Worm (Caenorhabditis elegans) whole organism, L4 larva: Measurements from ENCODE around the gene fbxa-104.

ENCODE experiments used
- D1046.2 ChIP-seq: fragments of 200-800 bp; sonication (Bioruptor generic); IDR thresholded peaks from 2 replicates; pipeline ENCODE4 v1.3.6; 2022; ENCODE audit warnings: missing genetic modification characterization, missing compliant biosample characterization
- F10B5.3 ChIP-seq: sonication (generic microtip); optimal IDR thresholded peaks from 2 replicates; lab custom pipeline; 2016; ENCODE audit warnings: mild to moderate bottlenecking, missing genetic modification characterization, missing compliant biosample characterization
- F26F4.8 ChIP-seq: fragments of 200-800 bp; sonication (Bioruptor generic); conservative IDR thresholded peaks from 2 replicates; pipeline ENCODE4 v1.3.6; 2022; ENCODE audit warnings: missing genetic modification characterization, missing compliant biosample characterization
- F37D6.2 ChIP-seq: sonication (generic microtip); optimal IDR thresholded peaks from 2 replicates; lab custom pipeline; 2016; ENCODE audit warnings: mild to moderate bottlenecking, missing genetic modification characterization, missing compliant biosample characterization
- T20F7.1 ChIP-seq: fragments of 200-800 bp; sonication (Bioruptor generic); optimal IDR thresholded peaks from 2 replicates; lab custom pipeline; 2018; ENCODE audit warnings: mild to moderate bottlenecking, missing genetic modification characterization, missing compliant biosample characterization
- Y105C5A.15 ChIP-seq: fragments of 200-800 bp; sonication (Bioruptor generic); IDR thresholded peaks from 2 replicates; pipeline ENCODE4 v1.3.6; 2022; ENCODE audit warnings: missing genetic modification characterization, missing compliant biosample characterization
- Y5F2A.4 ChIP-seq: fragments of 200-800 bp; sonication (Bioruptor generic); optimal IDR thresholded peaks from 2 replicates; lab custom pipeline; 2018; ENCODE audit warnings: mild to moderate bottlenecking, missing genetic modification characterization, missing compliant biosample characterization
- aha-1 ChIP-seq: fragments of 150-350 bp; peaks from one replicate; lab custom pipeline; 2014; ENCODE audit warnings: missing biosample characterization, missing genetic modification characterization
- ama-1 ChIP-seq: fragments of 150-350 bp; optimal IDR thresholded peaks from 2 replicates; lab custom pipeline; 2014; ENCODE audit warnings: inconsistent platforms, mixed read lengths
- arid-1 ChIP-seq: fragments of 200-800 bp; sonication (Bioruptor generic); conservative IDR thresholded peaks from 2 replicates; pipeline ENCODE4 v1.3.6; 2022; ENCODE audit warnings: missing genetic modification reagents, missing genetic modification characterization, missing compliant biosample characterization
- ceh-20 ChIP-seq: fragments of 200-800 bp; sonication (Bioruptor generic); IDR thresholded peaks from 2 replicates; pipeline ENCODE4 v1.3.6; 2022; ENCODE audit warnings: missing genetic modification reagents, missing genetic modification characterization, missing compliant biosample characterization
- ceh-44 ChIP-seq: fragments of 200-800 bp; sonication (Bioruptor generic); IDR thresholded peaks from 2 replicates; pipeline ENCODE4 v1.3.6; 2022; ENCODE audit warnings: missing genetic modification reagents, missing genetic modification characterization, missing compliant biosample characterization
- ceh-82 ChIP-seq: sonication (generic microtip); optimal IDR thresholded peaks from 2 replicates; lab custom pipeline; 2017; ENCODE audit warnings: missing biosample characterization, missing genetic modification characterization
- ces-1 ChIP-seq: fragments of 150-350 bp; sonication (generic microtip); optimal IDR thresholded peaks from 4 replicates; lab custom pipeline; 2014; ENCODE audit warnings: missing biosample characterization, missing genetic modification reagents, missing genetic modification characterization
- daf-16 ChIP-seq, 3 experiments: sonication (generic microtip); optimal IDR thresholded peaks; 2 replicates each; lab custom pipeline; 2016 to 2017; ENCODE audit warnings: missing genetic modification characterization in 3 of 3, missing genetic modification reagents in 3 of 3, mild to moderate bottlenecking in 2 of 3, missing compliant biosample characterization in 2 of 3, missing biosample characterization in 1 of 3, moderate library complexity in 1 of 3
- daf-19 ChIP-seq: fragments of 200-800 bp; sonication (Bioruptor generic); conservative IDR thresholded peaks from 2 replicates; pipeline ENCODE4 v1.3.6; 2022; ENCODE audit warnings: missing genetic modification characterization, missing compliant biosample characterization
- dmd-8 ChIP-seq: fragments of 200-800 bp; sonication (Bioruptor generic); IDR thresholded peaks from 2 replicates; pipeline ENCODE4 v1.3.6; 2022; ENCODE audit warnings: missing genetic modification characterization, missing compliant biosample characterization
- dpl-1 ChIP-seq: fragments of 150-350 bp; optimal IDR thresholded peaks from 2 replicates; lab custom pipeline; 2014; ENCODE audit warnings: missing biosample characterization, missing genetic modification reagents, missing genetic modification characterization
- dve-1 ChIP-seq: sonication (generic microtip); optimal IDR thresholded peaks from 2 replicates; lab custom pipeline; 2017; ENCODE audit warnings: antibody characterized with exemption, mild to moderate bottlenecking, missing genetic modification characterization, missing compliant biosample characterization; ENCODE audit not compliant: insufficient read depth
- egl-43 ChIP-seq: fragments of 200-800 bp; sonication (Bioruptor generic); IDR thresholded peaks from 2 replicates; pipeline ENCODE4 v1.3.6; 2022; ENCODE audit warnings: missing genetic modification reagents, missing genetic modification characterization, missing compliant biosample characterization
- fos-1 ChIP-seq: fragments of 150-350 bp; optimal IDR thresholded peaks from 2 replicates; lab custom pipeline; 2014; ENCODE audit warnings: missing biosample characterization, missing genetic modification characterization
- lin-1 ChIP-seq: fragments of 200-800 bp; sonication (Bioruptor generic); IDR thresholded peaks from 2 replicates; pipeline ENCODE4 v1.3.6; 2022; ENCODE audit warnings: missing genetic modification reagents, missing genetic modification characterization, missing compliant biosample characterization
- lin-13 ChIP-seq: fragments of 150-350 bp; optimal IDR thresholded peaks from 2 replicates; lab custom pipeline; 2014; ENCODE audit warnings: missing biosample characterization, missing genetic modification reagents, missing genetic modification characterization
- lin-29 ChIP-seq: fragments of 200-800 bp; sonication (Bioruptor generic); IDR thresholded peaks from 2 replicates; pipeline ENCODE4 v1.3.6; 2022; ENCODE audit warnings: missing genetic modification reagents, missing genetic modification characterization, missing compliant biosample characterization
- lin-39 ChIP-seq: fragments of 150-350 bp; optimal IDR thresholded peaks from 2 replicates; lab custom pipeline; 2014; ENCODE audit warnings: missing biosample characterization, missing genetic modification reagents, missing genetic modification characterization
- mdt-29 ChIP-seq: fragments of 200-800 bp; sonication (Bioruptor generic); IDR thresholded peaks from 2 replicates; pipeline ENCODE4 v1.3.6; 2022; ENCODE audit warnings: missing genetic modification reagents, missing genetic modification characterization, missing compliant biosample characterization
- mep-1 ChIP-seq: fragments of 150-350 bp; sonication (generic microtip); optimal IDR thresholded peaks from 3 replicates; lab custom pipeline; 2014; ENCODE audit warnings: missing biosample characterization, missing genetic modification characterization
- mes-2 ChIP-seq: sonication (generic microtip); optimal IDR thresholded peaks from 2 replicates; lab custom pipeline; 2016; ENCODE audit warnings: missing genotype, mild to moderate bottlenecking, missing genetic modification characterization, missing compliant biosample characterization; ENCODE audit not compliant: poor library complexity, severe bottlenecking
- nhr-10 ChIP-seq: fragments of 150-350 bp; optimal IDR thresholded peaks from 2 replicates; lab custom pipeline; 2014; ENCODE audit warnings: missing biosample characterization, missing genetic modification characterization
- nhr-11 ChIP-seq: fragments of 150-350 bp; optimal IDR thresholded peaks from 2 replicates; lab custom pipeline; 2014; ENCODE audit warnings: missing biosample characterization, missing genetic modification characterization
- nhr-111 ChIP-seq: fragments of 200-800 bp; sonication (Bioruptor generic); optimal IDR thresholded peaks from 2 replicates; lab custom pipeline; 2018; ENCODE audit warnings: mild to moderate bottlenecking, missing genetic modification characterization, missing compliant biosample characterization
- nhr-25 ChIP-seq: sonication (generic microtip); optimal IDR thresholded peaks from 2 replicates; lab custom pipeline; 2017; ENCODE audit warnings: missing genetic modification characterization, mild to moderate bottlenecking, missing compliant biosample characterization, antibody characterized with exemption, moderate library complexity, borderline replicate concordance; ENCODE audit not compliant: insufficient read depth
- nhr-28 ChIP-seq: fragments of 150-350 bp; optimal IDR thresholded peaks from 2 replicates; lab custom pipeline; 2014; ENCODE audit warnings: missing biosample characterization, missing genetic modification characterization
- nhr-42 ChIP-seq: fragments of 200-800 bp; sonication (Bioruptor generic); IDR thresholded peaks from 2 replicates; pipeline ENCODE4 v1.3.6; 2022; ENCODE audit warnings: missing genetic modification characterization, missing compliant biosample characterization
- nhr-76 ChIP-seq: fragments of 150-350 bp; optimal IDR thresholded peaks from 2 replicates; lab custom pipeline; 2014; ENCODE audit warnings: missing biosample characterization, missing genetic modification characterization
- rbr-2 ChIP-seq: sonication (generic microtip); optimal IDR thresholded peaks from 2 replicates; lab custom pipeline; 2016; ENCODE audit warnings: missing genotype, missing genetic modification characterization, missing compliant biosample characterization
- saeg-2 ChIP-seq: fragments of 200-800 bp; sonication (Bioruptor generic); IDR thresholded peaks from 2 replicates; pipeline ENCODE4 v1.3.6; 2022; ENCODE audit warnings: missing genetic modification reagents, missing genetic modification characterization, missing compliant biosample characterization
- set-16 ChIP-seq: fragments of 200-800 bp; sonication (Bioruptor generic); IDR thresholded peaks from 2 replicates; pipeline ENCODE4 v1.3.6; 2022; ENCODE audit warnings: missing genetic modification reagents, missing genetic modification characterization, missing compliant biosample characterization
- snpc-1.2 ChIP-seq: fragments of 200-800 bp; sonication (Bioruptor generic); IDR thresholded peaks from 2 replicates; pipeline ENCODE4 v1.3.6; 2022; ENCODE audit warnings: missing genetic modification reagents, missing genetic modification characterization, missing compliant biosample characterization
- tag-97 ChIP-seq: fragments of 200-800 bp; sonication (Bioruptor generic); IDR thresholded peaks from 2 replicates; pipeline ENCODE4 v1.3.6; 2022; ENCODE audit warnings: missing genetic modification characterization, missing compliant biosample characterization
- vab-7 ChIP-seq: fragments of 200-800 bp; sonication (Bioruptor generic); IDR thresholded peaks from 2 replicates; pipeline ENCODE4 v1.3.6; 2022; ENCODE audit warnings: missing genetic modification reagents, missing genetic modification characterization, missing compliant biosample characterization
- zip-11 ChIP-seq: fragments of 200-800 bp; sonication (Bioruptor generic); IDR thresholded peaks from 2 replicates; pipeline ENCODE4 v1.3.6; 2022; ENCODE audit warnings: missing genetic modification characterization, missing compliant biosample characterization
- zip-2 ChIP-seq: fragments of 150-350 bp; optimal IDR thresholded peaks from 2 replicates; lab custom pipeline; 2014; ENCODE audit warnings: missing biosample characterization, missing genetic modification characterization
- ztf-11 ChIP-seq: fragments of 150-350 bp; optimal IDR thresholded peaks from 2 replicates; lab custom pipeline; 2014; ENCODE audit warnings: missing biosample characterization, missing genetic modification characterization

Gene fbxa-104

ce11 chrV:15465032-15465727 lies 41.7 kb upstream of the fbxa-104 start, which contains the start of gene pqn-71 (continued):
- TF ChIP-seq tag-97 (GFP tag; lab: Robert Waterston, UW) = 0 out of 2 replicates have a peak, but pooled peaks have one; percentile 41
- TF ChIP-seq dve-1 (tag; lab: Kevin White, UChicago) = peak; percentile 99
- no peak for TF ChIP-seq lin-39
- peak; percentile 12 for TF ChIP-seq nhr-76 (tag; lab: Kevin White, UChicago)
- peak; percentile 66 for TF ChIP-seq dpl-1 (GFP tag; lab: Kevin White, UChicago)
- TF ChIP-seq nhr-10 (tag; lab: Kevin White, UChicago) = no peak
- no peak for TF ChIP-seq ama-1
- TF ChIP-seq ceh-20 (GFP tag; lab: Robert Waterston, UW) = peak; percentile 89
- TF ChIP-seq fos-1 (tag; lab: Kevin White, UChicago) = no peak
- no peak for TF ChIP-seq T20F7.1
- TF ChIP-seq ces-1 = peak; percentile 36
- peak; percentile 63; the same call in 1 of the 2 replicates for TF ChIP-seq set-16 (GFP tag; lab: Robert Waterston, UW)
- TF ChIP-seq ceh-44 = peak; percentile 93
- TF ChIP-seq lin-13 (GFP tag; lab: Kevin White, UChicago) = peak; percentile 93
- peak; percentile 74 for TF ChIP-seq nhr-28 (tag; lab: Kevin White, UChicago)
- peak; percentile 86 for TF ChIP-seq nhr-111 (GFP tag; lab: Kevin White, UChicago)
- TF ChIP-seq F37D6.2 (tag; lab: Kevin White, UChicago) = peak; percentile 83
- TF ChIP-seq Y105C5A.15 (GFP tag; lab: Robert Waterston, UW) = peak; percentile 97
- peak; percentile 64 for TF ChIP-seq nhr-11 (tag; lab: Kevin White, UChicago)
- TF ChIP-seq ceh-82 (tag; lab: Kevin White, UChicago) = no peak
- peak; percentile 92 for TF ChIP-seq lin-1 (GFP tag; lab: Robert Waterston, UW)
- TF ChIP-seq zip-2 (tag; lab: Kevin White, UChicago) = peak; percentile 90
- peak; percentile 96 for TF ChIP-seq mep-1 (tag; lab: Kevin White, UChicago)
- TF ChIP-seq zip-11 (GFP tag; lab: Robert Waterston, UW) = peak; percentile 85; the same call in 1 of the 2 replicates
- TF ChIP-seq, all 104 proteins: peak for 81

- TF ChIP-seq dmd-8 = 0 out of 2 replicates have a peak, but pooled peaks have one; percentile 31
- no peak for TF ChIP-seq F26F4.8 (GFP tag; lab: Robert Waterston, UW)
Observed at ce11 chrV:15464402-15464801, 40.9 kb upstream of the fbxa-104 start, which contains the start of gene rocf-1. Gene rocf-1 (minus strand): TSS chrV:15464502.

ce11 chrV:15459088-15459487 lies 35.6 kb upstream of the fbxa-104 start, which contains the start of gene str-71:
Gene str-71 (minus strand): TSS chrV:15459188.
- TF ChIP-seq aha-1 (peak; percentile 83), F10B5.3 (tag; lab: Kevin White, UChicago) (no peak)

- TF ChIP-seq ztf-11 (tag; lab: Kevin White, UChicago) (no peak), egl-43 (GFP tag; lab: Robert Waterston, UW) (peak; percentile 89; the same call in 1 of the 2 replicates), dmd-8 (peak; percentile 87), arid-1 (GFP tag; lab: Robert Waterston, UW) (peak; percentile 75; the same call in 1 of the 2 replicates), mes-2 (tag; lab: Kevin White, UChicago) (peak; percentile 45), nhr-111 (GFP tag; lab: Kevin White, UChicago) (peak; percentile 39), D1046.2 (GFP tag; lab: Robert Waterston, UW) (peak; percentile 53; the same call in 1 of the 2 replicates), saeg-2 (GFP tag; lab: Robert Waterston, UW) (no peak), lin-29 (GFP tag; lab: Robert Waterston, UW) (no peak), Y105C5A.15 (GFP tag; lab: Robert Waterston, UW) (peak; percentile 82; the same call in 1 of the 2 replicates), vab-7 (GFP tag; lab: Robert Waterston, UW) (0 out of 2 replicates have a peak, but pooled peaks have one; percentile 49), daf-19 (GFP tag; lab: Robert Waterston, UW) (peak; percentile 69; the same call in 1 of the 2 replicates), mdt-29 (GFP tag; lab: Robert Waterston, UW) (peak; percentile 26; the same call in 1 of the 2 replicates), nhr-42 (GFP tag; lab: Robert Waterston, UW) (0 out of 2 replicates have a peak, but pooled peaks have one; percentile 26), daf-16 (GFP tag; optimal IDR thresholded peaks at IDR 0.05; lab: Kevin White, UChicago) (peak in 1 of 2 experiments; percentile 37), daf-16 (tag; optimal IDR thresholded peaks at IDR 0.05; lab: Kevin White, UChicago) (no peak), Y5F2A.4 (GFP tag; lab: Kevin White, UChicago) (no peak), snpc-1.2 (GFP tag; lab: Robert Waterston, UW) (peak; percentile 73), rbr-2 (tag; lab: Kevin White, UChicago) (no peak), nhr-25 (tag; lab: Kevin White, UChicago) (no peak), F26F4.8 (GFP tag; lab: Robert Waterston, UW) (0 out of 2 replicates have a peak, but pooled peaks have one; percentile 66)
Observed at ce11 chrV:15454322-15454721, 30.8 kb upstream of the fbxa-104 start.
